Worm (Caenorhabditis elegans) whole organism, midembryonic: ENCODE results near the gene cyp-33C6.

Experiments
- T22C8.4 ChIP-seq: fragments of 200-800 bp; sonication (Bioruptor generic); IDR thresholded peaks from 2 replicates; pipeline ENCODE4 v1.3.6; 2022; ENCODE audit warnings: missing genetic modification characterization, missing compliant biosample characterization
- cog-1 ChIP-seq: sonication (generic microtip); optimal IDR thresholded peaks from 2 replicates; lab custom pipeline; 2016; ENCODE audit warnings: missing genetic modification characterization, missing compliant biosample characterization
- flt-1 ChIP-seq: fragments of 200-800 bp; sonication (Bioruptor generic); IDR thresholded peaks from 2 replicates; pipeline ENCODE4 v1.3.6; 2022; ENCODE audit warnings: missing genetic modification characterization, missing compliant biosample characterization
- klf-2 ChIP-seq: fragments of 200-800 bp; sonication (Bioruptor generic); conservative IDR thresholded peaks from 2 replicates; pipeline ENCODE4 v1.3.6; 2022; ENCODE audit warnings: missing genetic modification reagents, missing genetic modification characterization, missing compliant biosample characterization
- med-1 ChIP-seq: sonication (generic microtip); optimal IDR thresholded peaks from 2 replicates; lab custom pipeline; 2017; ENCODE audit warnings: missing genetic modification characterization, mild to moderate bottlenecking, missing compliant biosample characterization, antibody characterized with exemption, missing genetic modification reagents; ENCODE audit not compliant: insufficient read depth
- ref-1 ChIP-seq: fragments of 200-800 bp; sonication (Bioruptor generic); conservative IDR thresholded peaks from 2 replicates; pipeline ENCODE4 v1.3.6; 2022; ENCODE audit warnings: missing genetic modification reagents, missing genetic modification characterization, missing compliant biosample characterization
- tab-1 ChIP-seq: fragments of 200-800 bp; sonication (Bioruptor generic); IDR thresholded peaks from 2 replicates; pipeline ENCODE4 v1.3.6; 2022; ENCODE audit warnings: missing genetic modification characterization, missing compliant biosample characterization
- ztf-29 ChIP-seq: fragments of 200-800 bp; sonication (Bioruptor generic); IDR thresholded peaks from 2 replicates; pipeline ENCODE4 v1.3.6; 2022; ENCODE audit warnings: missing genetic modification reagents, missing genetic modification characterization, missing compliant biosample characterization

- no peak for TF ChIP-seq flt-1 (GFP tag; lab: Robert Waterston, UW)
- TF ChIP-seq med-1: no peak
- TF ChIP-seq tab-1: no peak
- TF ChIP-seq T22C8.4 (GFP tag; lab: Robert Waterston, UW): no peak
- no peak for TF ChIP-seq ztf-29 (GFP tag; lab: Robert Waterston, UW)
- TF ChIP-seq ref-1 (GFP tag; lab: Robert Waterston, UW): no peak
- no peak for TF ChIP-seq cog-1 (tag; lab: Kevin White, UChicago)
- TF ChIP-seq klf-2 (GFP tag; lab: Robert Waterston, UW): no peak
Measured at ce11 chrV:2218803-2219202, 30.4 kb downstream of the cyp-33C6 start, which contains the start of gene nhr-56.
